Fruit fly (Drosophila melanogaster): ENCODE measurements around the gene CG16719.

Gene CG16719

DNA sequence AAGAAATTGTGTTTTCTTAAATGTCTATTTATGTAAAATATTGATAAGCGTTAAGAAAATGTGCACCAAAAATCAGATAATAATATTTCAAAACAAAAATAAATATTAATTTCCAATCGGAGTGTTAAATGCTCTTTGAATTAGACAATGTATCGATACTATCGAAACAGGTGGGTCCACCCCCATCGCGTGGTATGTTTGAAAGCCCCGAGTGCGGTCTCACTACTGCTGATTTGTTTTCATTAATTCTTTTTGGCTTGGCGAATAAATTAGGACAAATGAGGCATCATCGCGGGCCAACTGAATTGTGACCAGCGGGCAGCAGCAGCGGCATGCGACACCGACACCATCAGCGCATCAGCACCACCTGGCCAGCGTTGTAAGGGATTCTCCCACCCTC, 41.7 kb downstream of the CG16719 start, which contains the start of gene Naa60:
Gene Naa60, plus strand, starts transcription at position 189 of the 400 bp plus-strand sequence.
- peak; percentile 9 for TF ChIP-seq CG7101 (tag; optimal IDR thresholded peaks at IDR 0.05)
- TF ChIP-seq CG5204 (GFP tag; optimal IDR thresholded peaks at IDR 0.05): no peak
- no peak for TF ChIP-seq cic (GFP tag; optimal IDR thresholded peaks at IDR 0.05)
- TF ChIP-seq bab1 (GFP tag; optimal IDR thresholded peaks at IDR 0.05): peak; percentile 21

DNA sequence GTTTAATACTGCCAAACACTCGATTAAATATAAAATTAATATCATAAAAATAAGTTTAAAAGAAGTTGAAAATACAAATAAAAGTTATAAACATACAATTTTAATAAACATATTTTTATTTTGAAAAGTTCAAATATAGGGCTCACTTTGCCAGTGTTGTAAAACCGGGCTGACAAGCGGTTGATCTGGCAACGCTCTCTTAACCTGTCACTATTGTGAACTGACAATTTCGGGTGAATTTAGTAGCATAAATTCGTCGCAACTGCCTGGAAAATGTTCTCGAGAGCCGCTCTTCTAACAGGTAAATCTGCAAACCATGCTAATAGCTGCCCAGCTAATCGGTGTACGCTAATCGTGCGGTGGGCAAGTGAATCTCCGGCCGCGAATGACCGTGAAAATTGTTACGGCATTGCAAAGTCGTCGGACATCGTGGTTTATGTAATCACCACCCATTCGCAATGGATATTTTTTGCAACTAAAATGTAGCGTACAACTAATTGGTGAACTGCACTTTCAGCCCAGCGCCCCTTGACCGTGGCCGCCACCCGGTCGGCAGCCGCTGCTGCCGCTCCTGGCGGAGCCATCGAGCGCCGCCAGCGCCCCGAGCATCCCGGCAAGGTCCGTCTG, 44.9 kb downstream of the CG16719 start, which contains the start of gene ATPsynB:
Gene ATPsynB, plus strand, starts transcription at position 205 of the 627 bp plus-strand sequence.
- TF ChIP-seq CG12768 (GFP tag; optimal IDR thresholded peaks at IDR 0.05) (peak; percentile 25), CG11617 (GFP tag; optimal IDR thresholded peaks at IDR 0.05) (peak; percentile 21), toe (GFP tag; optimal IDR thresholded peaks at IDR 0.05) (no peak), CG7045 (GFP tag; optimal IDR thresholded peaks at IDR 0.05) (no peak), Clk (GFP tag; optimal IDR thresholded peaks at IDR 0.05) (no peak), CG5204 (GFP tag; optimal IDR thresholded peaks at IDR 0.05) (no peak), Hr96 (GFP tag; optimal IDR thresholded peaks at IDR 0.05) (no peak), cic (GFP tag; optimal IDR thresholded peaks at IDR 0.05) (peak; percentile 36), Crg-1 (GFP tag; optimal IDR thresholded peaks at IDR 0.05) (peak; percentile 72), ovo (GFP tag; optimal IDR thresholded peaks at IDR 0.05) (no peak), tj (GFP tag; optimal IDR thresholded peaks at IDR 0.05) (no peak), CG7101 (tag; optimal IDR thresholded peaks at IDR 0.05) (peak; percentile 61), bab1 (GFP tag; optimal IDR thresholded peaks at IDR 0.05) (peak; percentile 5), cnc (optimal IDR thresholded peaks at IDR 0.05) (no peak), Mnt (GFP tag; optimal IDR thresholded peaks at IDR 0.05) (peak; percentile 38), CG1620 (GFP tag; optimal IDR thresholded peaks at IDR 0.05) (peak; percentile 72), kay (GFP tag; ENCODE audit: borderline replicate concordance) (no peak), CG14711 (tag; optimal IDR thresholded peaks at IDR 0.05) (peak; percentile 14), CG33017 (tag; optimal IDR thresholded peaks at IDR 0.05) (no peak), pad (GFP tag; optimal IDR thresholded peaks at IDR 0.05) (peak; percentile 57)

DNA sequence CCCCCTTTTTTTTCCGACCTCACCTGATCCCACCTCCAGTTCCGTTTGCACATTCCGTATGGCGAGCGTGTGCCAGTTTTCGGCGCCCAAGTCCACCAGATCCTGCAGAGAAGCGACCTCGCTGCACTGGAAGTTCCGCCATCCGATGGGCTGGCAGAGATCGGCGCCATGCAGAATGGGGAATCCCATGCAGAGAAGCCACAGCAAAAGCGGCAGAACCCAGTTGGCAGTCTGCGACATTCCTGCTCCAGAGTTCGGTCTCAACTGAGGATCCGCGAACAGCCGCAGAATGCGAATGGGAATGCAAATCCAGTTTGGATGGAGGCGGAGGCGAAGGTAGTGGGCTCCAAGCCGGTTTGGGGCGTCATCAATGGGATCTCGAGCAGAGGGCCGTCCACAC, 48.6 kb downstream of the CG16719 start, which contains the start of gene CG6749:
Gene CG6749, minus strand, starts transcription at position 245 of the 400 bp plus-strand sequence.
- TF ChIP-seq Mnt (GFP tag; optimal IDR thresholded peaks at IDR 0.05): no peak
- TF ChIP-seq Crg-1 (GFP tag; optimal IDR thresholded peaks at IDR 0.05): no peak
- TF ChIP-seq cnc (optimal IDR thresholded peaks at IDR 0.05): no peak
- TF ChIP-seq kay (GFP tag; ENCODE audit: borderline replicate concordance): no peak
- TF ChIP-seq CG11617 (GFP tag; optimal IDR thresholded peaks at IDR 0.05): no peak
- TF ChIP-seq Clk (GFP tag; optimal IDR thresholded peaks at IDR 0.05): no peak
- TF ChIP-seq CG33017 (tag; optimal IDR thresholded peaks at IDR 0.05): no peak
- TF ChIP-seq CG12768 (GFP tag; optimal IDR thresholded peaks at IDR 0.05): no peak
- TF ChIP-seq cic (GFP tag; optimal IDR thresholded peaks at IDR 0.05): no peak
- no peak for TF ChIP-seq CG7101 (tag; optimal IDR thresholded peaks at IDR 0.05)
- TF ChIP-seq toe (GFP tag; optimal IDR thresholded peaks at IDR 0.05): no peak
- no peak for TF ChIP-seq CG1620 (GFP tag; optimal IDR thresholded peaks at IDR 0.05)
- TF ChIP-seq CG14711 (tag; optimal IDR thresholded peaks at IDR 0.05): no peak
- no peak for TF ChIP-seq CG7045 (GFP tag; optimal IDR thresholded peaks at IDR 0.05)
- TF ChIP-seq pad (GFP tag; optimal IDR thresholded peaks at IDR 0.05): no peak
- no peak for TF ChIP-seq ovo (GFP tag; optimal IDR thresholded peaks at IDR 0.05)
- no peak for TF ChIP-seq Hr96 (GFP tag; optimal IDR thresholded peaks at IDR 0.05)
- TF ChIP-seq bab1 (GFP tag; optimal IDR thresholded peaks at IDR 0.05): no peak
- no peak for TF ChIP-seq CG5204 (GFP tag; optimal IDR thresholded peaks at IDR 0.05)
- no peak for TF ChIP-seq tj (GFP tag; optimal IDR thresholded peaks at IDR 0.05)
